Worm (Caenorhabditis elegans): ENCODE measurements around the gene ZK616.5.

The ZK616.5 gene

DNA sequence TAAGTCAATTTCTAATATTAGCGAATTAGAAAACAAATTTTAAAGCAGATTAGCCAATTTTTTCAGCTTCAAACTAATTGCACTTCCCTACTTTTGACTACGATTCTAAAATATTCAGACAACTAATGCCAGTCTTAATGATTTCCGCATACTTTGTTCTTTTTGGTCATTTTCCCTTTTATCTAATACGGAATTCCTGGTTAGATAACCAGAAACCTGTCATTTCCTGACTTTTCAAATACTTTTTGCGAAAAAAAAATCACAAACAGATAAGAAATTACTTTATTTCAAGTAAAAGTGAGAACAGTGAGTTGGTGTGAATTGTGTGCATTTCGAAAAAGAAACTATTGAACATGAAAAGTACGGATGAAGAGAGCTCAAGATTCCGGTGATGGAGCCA lies 11.6 kb upstream of the ZK616.5 start (continued):
- TF ChIP-seq mxl-2 (GFP tag; conservative IDR thresholded peaks at IDR 0.05): no peak
- no peak for TF ChIP-seq daf-19 (GFP tag; conservative IDR thresholded peaks at IDR 0.05)
- no peak for TF ChIP-seq ztf-11 (tag; optimal IDR thresholded peaks at IDR 0.05)
- TF ChIP-seq spr-3 (GFP tag; optimal IDR thresholded peaks at IDR 0.05): no peak
- TF ChIP-seq vab-7 (GFP tag; IDR thresholded peaks at IDR 0.05): no peak
- TF ChIP-seq nhr-111 (GFP tag; optimal IDR thresholded peaks at IDR 0.05): no peak
- no peak for TF ChIP-seq F26F4.8 (GFP tag; conservative IDR thresholded peaks at IDR 0.05)
- TF ChIP-seq unc-39 (tag; optimal IDR thresholded peaks at IDR 0.05): no peak
- TF ChIP-seq hlh-30 (tag; optimal IDR thresholded peaks at IDR 0.05; ENCODE audit: insufficient read depth): no peak
- TF ChIP-seq nhr-10 (tag; optimal IDR thresholded peaks at IDR 0.05): no peak
- TF ChIP-seq nhr-11 (tag; optimal IDR thresholded peaks at IDR 0.05): no peak
- TF ChIP-seq lin-13 (GFP tag; optimal IDR thresholded peaks at IDR 0.05): no peak
- TF ChIP-seq nhr-28 (tag; optimal IDR thresholded peaks at IDR 0.05): peak; percentile 53
- TF ChIP-seq lin-38 (GFP tag; IDR thresholded peaks at IDR 0.05): no peak
- no peak for TF ChIP-seq zfp-3 (GFP tag; conservative IDR thresholded peaks at IDR 0.05)
- no peak for TF ChIP-seq cey-2 (tag; optimal IDR thresholded peaks at IDR 0.05; ENCODE audit: borderline replicate concordance, insufficient read depth)
- no peak for TF ChIP-seq duxl-1 (tag; optimal IDR thresholded peaks at IDR 0.05; ENCODE audit: poor library complexity)
- TF ChIP-seq spr-1 (tag; optimal IDR thresholded peaks at IDR 0.05): no peak
- no peak for TF ChIP-seq nhr-48 (tag; optimal IDR thresholded peaks at IDR 0.05)
- no peak for TF ChIP-seq dmd-8 (GFP tag; IDR thresholded peaks at IDR 0.05)
- TF ChIP-seq daf-16 (GFP tag; optimal IDR thresholded peaks at IDR 0.05): no peak
- peak; percentile 65 for TF ChIP-seq daf-16 (tag; optimal IDR thresholded peaks at IDR 0.05)
- no peak for TF ChIP-seq sdz-12 (GFP tag; optimal IDR thresholded peaks at IDR 0.05)
- TF ChIP-seq lin-1 (GFP tag; IDR thresholded peaks at IDR 0.05): no peak
- no peak for TF ChIP-seq hmg-1.1 (GFP tag; IDR thresholded peaks at IDR 0.05)
- TF ChIP-seq nhr-41 (GFP tag; IDR thresholded peaks at IDR 0.05): no peak
- TF ChIP-seq Y105C5A.15 (GFP tag; IDR thresholded peaks at IDR 0.05): no peak
- TF ChIP-seq nhr-6 (tag; optimal IDR thresholded peaks at IDR 0.05): no peak
- peak; percentile 77 for TF ChIP-seq dmd-6 (GFP tag; IDR thresholded peaks at IDR 0.05)
- TF ChIP-seq php-3 (GFP tag; IDR thresholded peaks at IDR 0.05): 0 out of 2 replicates have a peak, but pooled peaks have one; percentile 16
- no peak for TF ChIP-seq madf-9 (GFP tag; conservative IDR thresholded peaks at IDR 0.05)
- no peak for TF ChIP-seq lsy-2 (tag; optimal IDR thresholded peaks at IDR 0.05)
- no peak for TF ChIP-seq ama-1 (optimal IDR thresholded peaks at IDR 0.05)
- no peak for TF ChIP-seq ctbp-1 (GFP tag; IDR thresholded peaks at IDR 0.05)
- no peak for TF ChIP-seq mes-2 (tag; optimal IDR thresholded peaks at IDR 0.05; ENCODE audit: poor library complexity, severe bottlenecking)
- no peak for TF ChIP-seq nhr-25 (tag; optimal IDR thresholded peaks at IDR 0.05; ENCODE audit: borderline replicate concordance, insufficient read depth)
- no peak for TF ChIP-seq lim-7 (GFP tag; IDR thresholded peaks at IDR 0.05)

DNA sequence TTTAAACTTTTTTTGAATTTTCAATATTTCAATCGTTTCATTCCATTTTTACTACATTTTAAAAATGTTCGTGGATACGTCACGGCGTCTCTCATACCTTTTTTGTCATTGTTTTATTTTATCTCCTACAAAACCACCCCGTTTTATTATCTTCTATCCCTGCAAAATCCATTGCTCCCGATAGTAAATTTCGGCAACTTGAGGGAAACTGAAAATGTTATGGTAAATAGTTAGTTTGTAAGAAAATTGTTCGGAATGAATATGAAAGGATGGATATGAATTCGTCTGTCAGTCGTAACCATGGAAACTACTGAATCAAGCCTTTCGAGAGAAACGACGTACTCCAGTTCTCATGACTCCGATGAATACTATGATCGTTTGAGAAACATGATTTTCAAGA lies 10.4 kb upstream of the ZK616.5 start, which contains the start of gene F41H10.2:
Gene F41H10.2 (plus strand): TSS at position 301 of the 400 bp plus-strand sequence.
- TF ChIP-seq nhr-28 (tag; optimal IDR thresholded peaks at IDR 0.05) (no peak), aha-1 (tag) (peak; percentile 66)

DNA sequence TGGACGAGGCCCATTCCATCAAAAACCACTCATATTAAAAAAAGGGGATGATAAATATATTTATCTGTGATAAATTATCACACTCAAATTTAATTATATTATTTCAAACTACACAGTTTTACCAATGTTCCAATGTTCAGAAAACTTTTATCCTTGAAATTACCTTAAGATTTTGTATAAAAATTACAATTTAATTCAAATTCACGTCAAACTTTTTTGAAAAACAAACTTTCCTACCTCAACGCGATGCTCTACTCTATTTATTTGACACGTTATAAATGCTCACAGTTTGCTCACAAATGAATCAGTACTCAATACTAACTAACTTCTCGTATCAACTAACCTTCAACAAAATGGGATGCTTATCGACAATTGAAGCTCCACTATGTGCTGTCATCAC lies 9.1 kb upstream of the ZK616.5 start, which contains the start of gene F41H10.1:
Gene F41H10.1 (plus strand): TSS at position 301 of the 400 bp plus-strand sequence.
- TF ChIP-seq aha-1 (tag) (no peak), hmg-1.1 (GFP tag; IDR thresholded peaks at IDR 0.05) (no peak), egl-43 (GFP tag; IDR thresholded peaks at IDR 0.05) (no peak), dmd-9 (GFP tag; IDR thresholded peaks at IDR 0.05) (no peak)
